Worm (Caenorhabditis elegans) whole organism, mixed stage, embryonic: ENCODE measurements around the gene C18A3.3.

Experiments used
- lsy-2 ChIP-seq: fragments of 150-350 bp; optimal IDR thresholded peaks from 2 replicates; lab custom pipeline; 2014; ENCODE audit warnings: missing biosample characterization, missing genetic modification characterization
- pha-4 ChIP-seq: fragments of 150-350 bp; optimal IDR thresholded peaks from 2 replicates; lab custom pipeline; 2018; ENCODE audit warnings: missing biosample characterization, missing genetic modification reagents, missing genetic modification characterization

ce11 chrII:5688959-5689358, 27.1 kb upstream of the C18A3.3 start, which contains the start of gene C25H3.11:
- TF ChIP-seq lsy-2 (tag; lab: Kevin White, UChicago) (no peak), pha-4 (tag; lab: Kevin White, UChicago) (no peak)
